Worm (Caenorhabditis elegans) whole organism, young adult: ENCODE results near the gene cylc-1.
A peak's percentile ranks its signal among the peaks of the same experiment; 100 is the strongest.
"Not testable (repeated sequence)": the region's sequence is repeated elsewhere in the genome, so short reads cannot be mapped to it uniquely, and the experiment has no call there.

Experiments used
- F52B5.7 ChIP-seq: sonication (generic microtip); optimal IDR thresholded peaks from 2 replicates; lab custom pipeline; 2016; ENCODE audit warnings: mild to moderate bottlenecking, missing genetic modification characterization, missing compliant biosample characterization
- Y56A3A.18 ChIP-seq: fragments of 200-800 bp; sonication (Bioruptor generic); IDR thresholded peaks from 2 replicates; pipeline ENCODE4 v1.3.6; 2022; ENCODE audit warnings: missing genetic modification reagents, missing genetic modification characterization, missing compliant biosample characterization
- ama-1 ChIP-seq, 3 experiments: fragments of 150-350 bp in 1 of 3; sonication (generic microtip) in 2 of 3; optimal IDR thresholded peaks; 2 replicates each; lab custom pipeline; 2014 to 2018; ENCODE audit warnings: missing biosample characterization in 2 of 3, missing genetic modification characterization in 2 of 3, missing genetic modification reagents in 2 of 3
- ccch-3 ChIP-seq: fragments of 200-800 bp; sonication (Bioruptor generic); optimal IDR thresholded peaks from 2 replicates; lab custom pipeline; 2018; ENCODE audit warnings: mild to moderate bottlenecking, missing genetic modification characterization, missing compliant biosample characterization
- gei-17 ChIP-seq: fragments of 200-800 bp; sonication (Bioruptor generic); optimal IDR thresholded peaks from 2 replicates; lab custom pipeline; 2018; ENCODE audit warnings: mild to moderate bottlenecking, missing genetic modification characterization, missing compliant biosample characterization
- hrde-1 ChIP-seq: sonication (generic microtip); optimal IDR thresholded peaks from 2 replicates; lab custom pipeline; 2016; ENCODE audit warnings: missing genetic modification characterization, mild to moderate bottlenecking, missing compliant biosample characterization, moderate library complexity, missing genotype, missing genetic modification reagents, borderline replicate concordance
- let-526 ChIP-seq: fragments of 200-800 bp; sonication (Bioruptor generic); IDR thresholded peaks from 2 replicates; pipeline ENCODE4 v1.3.6; 2022; ENCODE audit warnings: missing genetic modification reagents, missing genetic modification characterization, missing compliant biosample characterization
- let-607 ChIP-seq, 2 experiments: fragments of 200-800 bp in 1 of 2; sonication (Bioruptor generic) in 1 of 2; sonication (generic microtip) in 1 of 2; optimal IDR thresholded peaks; 2 replicates each; lab custom pipeline; 2016 to 2018; ENCODE audit warnings: mild to moderate bottlenecking in 2 of 2, missing compliant biosample characterization in 2 of 2, missing genetic modification characterization in 2 of 2, moderate library complexity in 2 of 2, missing genotype in 1 of 2
- nfyb-1 ChIP-seq: fragments of 200-800 bp; sonication (Bioruptor generic); IDR thresholded peaks from 2 replicates; pipeline ENCODE4 v1.3.6; 2022; ENCODE audit warnings: missing genetic modification reagents, missing genetic modification characterization, missing compliant biosample characterization
- nhr-120 ChIP-seq: fragments of 200-800 bp; sonication (Bioruptor generic); IDR thresholded peaks from 2 replicates; pipeline ENCODE4 v1.3.6; 2022; ENCODE audit warnings: missing genetic modification characterization, missing compliant biosample characterization
- pha-4 ChIP-seq: fragments of 150-350 bp; sonication (generic microtip); optimal IDR thresholded peaks from 2 replicates; lab custom pipeline; 2014; ENCODE audit warnings: missing biosample characterization, missing genetic modification reagents, missing genetic modification characterization
- rpc-1 ChIP-seq, 2 experiments: fragments of 150-350 bp in 1 of 2; sonication (generic microtip) in 1 of 2; optimal IDR thresholded peaks; 2 replicates each; lab custom pipeline; 2014 to 2018; ENCODE audit warnings: missing biosample characterization in 1 of 2, missing genetic modification characterization in 1 of 2, missing genetic modification reagents in 1 of 2, missing genotype in 1 of 2
- ztf-22 ChIP-seq: fragments of 200-800 bp; sonication (Bioruptor generic); optimal IDR thresholded peaks from 2 replicates; lab custom pipeline; 2018; ENCODE audit warnings: mild to moderate bottlenecking, missing genetic modification characterization, moderate library complexity, missing compliant biosample characterization

- not testable (repeated sequence) for TF ChIP-seq ccch-3; ama-1 (optimal IDR thresholded peaks at IDR 0.05; lab: Kevin White, UChicago); ama-1 (GFP tag; optimal IDR thresholded peaks at IDR 0.05; lab: Kevin White, UChicago); pha-4 (tag; lab: Kevin White, UChicago); ztf-22 (GFP tag; lab: Kevin White, UChicago); let-607 (tag; optimal IDR thresholded peaks at IDR 0.05; lab: Kevin White, UChicago); rpc-1 (optimal IDR thresholded peaks at IDR 0.05; lab: Kevin White, UChicago); rpc-1 (tag; optimal IDR thresholded peaks at IDR 0.05; lab: Kevin White, UChicago); nhr-120; gei-17 (GFP tag; lab: Kevin White, UChicago); hrde-1 (tag; lab: Kevin White, UChicago); let-526 (GFP tag; lab: Robert Waterston, UW); F52B5.7
- TF ChIP-seq nfyb-1, result peak; percentile 74
- peak; percentile 82 for TF ChIP-seq Y56A3A.18 (GFP tag; lab: Robert Waterston, UW)
Observed at ce11 chrIV:5261786-5262185, 36.2 kb upstream of the cylc-1 start.
